Worm (Caenorhabditis elegans): Measurements from ENCODE around the gene ins-3.

Gene ins-3

DNA sequence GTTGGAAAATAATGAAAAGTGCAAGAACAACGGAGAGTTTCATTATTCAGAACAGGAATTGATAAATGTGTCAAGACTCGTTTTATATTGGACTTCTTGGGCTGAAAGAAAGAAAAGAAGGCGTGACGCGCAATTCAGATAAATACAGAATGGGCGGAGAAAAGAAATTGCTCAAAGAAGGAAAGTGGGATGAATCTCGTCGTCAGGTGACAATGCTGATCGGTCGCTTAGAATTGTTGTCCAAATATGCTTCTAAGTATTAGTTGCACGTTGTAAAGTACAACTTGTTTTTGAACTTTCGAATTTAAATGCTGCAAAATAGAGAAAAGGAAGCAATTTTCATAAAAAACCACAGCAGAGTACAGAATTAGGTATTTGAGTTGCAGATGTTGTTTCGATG is at the start of gene ins-3:
ins-3 (minus strand) TSS at position 101 of the 400 bp plus-strand sequence.
- TF ChIP-seq nhr-90 (tag; optimal IDR thresholded peaks at IDR 0.05) (no peak), tbx-9 (tag; optimal IDR thresholded peaks at IDR 0.05; ENCODE audit: borderline replicate concordance) (no peak), ekl-4 (GFP tag; IDR thresholded peaks at IDR 0.05) (no peak), F39B2.1 (GFP tag; IDR thresholded peaks at IDR 0.05) (no peak), madf-8 (GFP tag; conservative IDR thresholded peaks at IDR 0.05) (no peak), F57C9.4 (tag; optimal IDR thresholded peaks at IDR 0.05) (no peak), Y53F4B.3 (GFP tag; IDR thresholded peaks at IDR 0.05) (no peak), cebp-1 (GFP tag; IDR thresholded peaks at IDR 0.05) (no peak), cebp-1 (tag; optimal IDR thresholded peaks at IDR 0.05) (no peak), sea-2 (GFP tag; IDR thresholded peaks at IDR 0.05) (no peak), mes-4 (tag; optimal IDR thresholded peaks at IDR 0.05) (no peak), Y79H2A.3 (GFP tag; conservative IDR thresholded peaks at IDR 0.05) (no peak), hrde-1 (tag; optimal IDR thresholded peaks at IDR 0.05; ENCODE audit: borderline replicate concordance) (no peak), F52B5.7 (tag; optimal IDR thresholded peaks at IDR 0.05) (no peak), lin-40 (tag; optimal IDR thresholded peaks at IDR 0.05) (no peak), athp-1 (tag; optimal IDR thresholded peaks at IDR 0.05) (no peak), F33H1.4 (GFP tag; IDR thresholded peaks at IDR 0.05) (no peak), xnd-1 (tag; optimal IDR thresholded peaks at IDR 0.05) (no peak)

DNA sequence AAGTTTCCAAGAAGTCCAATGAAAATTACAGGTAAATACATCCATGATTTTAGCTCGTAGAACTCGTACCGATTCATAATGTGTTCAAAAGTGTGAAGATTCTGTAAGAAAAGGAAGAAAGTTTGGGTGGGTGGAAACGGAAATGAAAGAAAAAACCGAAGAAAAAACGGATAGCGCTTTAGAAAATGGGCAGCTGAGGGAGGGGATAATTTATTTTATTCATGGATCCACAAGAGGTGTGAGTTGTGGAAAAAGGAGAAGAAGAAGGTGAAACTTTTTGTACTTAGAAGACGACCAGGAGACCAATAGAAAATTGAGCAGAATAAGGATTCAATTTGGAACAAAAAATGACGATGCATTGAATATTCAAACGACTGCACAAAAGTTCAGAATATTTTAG is 40.5 kb upstream of the ins-3 start, which contains the start of gene frpr-16:
frpr-16 (minus strand) TSS at position 101 of the 400 bp plus-strand sequence.
- TF ChIP-seq ztf-3 (GFP tag; optimal IDR thresholded peaks at IDR 0.05) (no peak), ztf-28 (GFP tag; IDR thresholded peaks at IDR 0.05) (no peak), hlh-26 (GFP tag; conservative IDR thresholded peaks at IDR 0.05) (no peak), Y95B8A.8 (GFP tag; IDR thresholded peaks at IDR 0.05) (no peak), nhr-27 (tag; optimal IDR thresholded peaks at IDR 0.05) (no peak), lsl-1 (GFP tag; optimal IDR thresholded peaks at IDR 0.05) (no peak), sptf-2 (GFP tag; optimal IDR thresholded peaks at IDR 0.05) (no peak), nhr-80 (tag; optimal IDR thresholded peaks at IDR 0.05) (no peak), ztf-18 (tag; optimal IDR thresholded peaks at IDR 0.05) (no peak), hmg-1.2 (GFP tag; IDR thresholded peaks at IDR 0.05) (no peak), T07F8.4 (tag; optimal IDR thresholded peaks at IDR 0.05) (no peak)

DNA sequence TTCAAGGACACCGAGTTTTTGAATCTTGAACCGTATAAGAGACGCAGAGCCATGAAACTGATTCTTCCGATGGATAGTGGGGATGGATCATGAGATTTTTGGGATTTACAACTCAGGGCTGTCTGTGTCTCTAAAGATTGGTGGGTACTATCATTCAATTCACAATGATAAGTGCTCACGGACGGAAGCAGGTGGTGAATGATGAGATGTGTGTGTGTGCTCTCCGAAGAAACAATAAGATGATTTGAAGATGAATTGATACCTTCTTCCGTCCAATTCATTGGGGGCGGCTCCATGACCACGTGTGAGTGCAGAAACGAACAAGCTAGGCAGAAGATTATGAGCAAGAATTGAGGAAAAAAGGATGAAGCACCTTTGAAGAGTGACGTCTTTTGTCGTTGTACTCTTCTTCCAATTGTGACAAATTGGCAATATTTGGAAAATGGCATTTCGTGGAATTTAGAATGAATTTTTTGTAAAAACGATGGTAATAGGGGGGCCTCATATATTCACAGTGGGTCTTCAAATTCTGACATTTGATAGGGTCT is 38.1 kb upstream of the ins-3 start:
- TF ChIP-seq zfh-2 (GFP tag; conservative IDR thresholded peaks at IDR 0.05) = no peak
- no peak for TF ChIP-seq mxl-1 (tag; optimal IDR thresholded peaks at IDR 0.05)
- no peak for TF ChIP-seq efl-1 (GFP tag; optimal IDR thresholded peaks at IDR 0.05)
- no peak for TF ChIP-seq egrh-3 (GFP tag; IDR thresholded peaks at IDR 0.05)
- TF ChIP-seq ets-4 (GFP tag; optimal IDR thresholded peaks at IDR 0.05) = no peak
- TF ChIP-seq T07F8.4 (tag; optimal IDR thresholded peaks at IDR 0.05) = no peak
- TF ChIP-seq ekl-4 (GFP tag; IDR thresholded peaks at IDR 0.05) = no peak
- no peak for TF ChIP-seq aptf-3 (GFP tag; IDR thresholded peaks at IDR 0.05)
- no peak for TF ChIP-seq rcor-1 (GFP tag; IDR thresholded peaks at IDR 0.05)
- TF ChIP-seq lin-26 (GFP tag; IDR thresholded peaks at IDR 0.05) = no peak
- TF ChIP-seq F23B12.7 (tag; optimal IDR thresholded peaks at IDR 0.05; ENCODE audit: insufficient read depth) = no peak
- TF ChIP-seq nfya-1 (tag; optimal IDR thresholded peaks at IDR 0.05; ENCODE audit: borderline replicate concordance, insufficient read depth) = no peak
- TF ChIP-seq ceh-40 (GFP tag; IDR thresholded peaks at IDR 0.05) = no peak
- TF ChIP-seq rpc-1 (optimal IDR thresholded peaks at IDR 0.05) = no peak
- TF ChIP-seq rpc-1 (tag; optimal IDR thresholded peaks at IDR 0.05) = no peak
- no peak for TF ChIP-seq hlh-12 (tag; optimal IDR thresholded peaks at IDR 0.05)
